Fruit fly (Drosophila melanogaster) S2 (cell line): Measurements from ENCODE around the gene mRpL33.

ENCODE experiments used
- CG8478 ChIP-seq: fragments of >200 bp; optimal IDR thresholded peaks from 2 replicates; lab custom pipeline; 2018
- CTCF ChIP-seq, 2 experiments: fragments of >200 bp; optimal IDR thresholded peaks; 2 replicates each; lab custom pipeline; 2018

dm6 chrX:4358515-4358914 is 36.5 kb upstream of the mRpL33 start:
- TF ChIP-seq CG8478 (lab: Kevin White, UChicago), result no peak
- no peak for TF ChIP-seq CTCF (optimal IDR thresholded peaks at IDR 0.05; lab: Kevin White, UChicago)
